Fruit fly (Drosophila melanogaster) whole organism, embryonic: ENCODE measurements around the gene pck.

Experiments used
- Antp ChIP-seq: fragments of 200-800 bp; sonication (Bioruptor generic); optimal IDR thresholded peaks from 3 replicates; lab custom pipeline; 2016; ENCODE audit warnings: missing biosample characterization, missing genetic modification characterization
- Atf6 ChIP-seq: fragments of 200-800 bp; sonication (Bioruptor generic); IDR thresholded peaks from 2 replicates; pipeline ENCODE4 v1.3.6; 2022; ENCODE audit warnings: missing biosample characterization, missing genetic modification characterization
- Bteb2 ChIP-seq: fragments of 200-800 bp; sonication (Bioruptor generic); optimal IDR thresholded peaks from 2 replicates; lab custom pipeline; 2016; ENCODE audit warnings: missing biosample characterization, missing genetic modification characterization
- CG10209 ChIP-seq: fragments of 200-800 bp; sonication (Bioruptor generic); optimal IDR thresholded peaks from 3 replicates; lab custom pipeline; 2017; ENCODE audit warnings: missing biosample characterization, mild to moderate bottlenecking, missing genetic modification characterization, missing genetic modification reagents
- CG11247 ChIP-seq: fragments of 200-800 bp; sonication (Bioruptor generic); IDR thresholded peaks from 2 replicates; pipeline ENCODE4 v1.3.6; 2022; ENCODE audit warnings: missing biosample characterization, missing genetic modification characterization
- CG12071 ChIP-seq: fragments of 200-800 bp; sonication (Bioruptor generic); optimal IDR thresholded peaks from 3 replicates; lab custom pipeline; 2018; ENCODE audit warnings: missing biosample characterization, mild to moderate bottlenecking, missing genetic modification characterization
- CG12299 ChIP-seq: fragments of 200-800 bp; sonication (Bioruptor generic); optimal IDR thresholded peaks from 2 replicates; lab custom pipeline; 2018; ENCODE audit warnings: missing biosample characterization, mild to moderate bottlenecking, missing genetic modification characterization
- CG13775 ChIP-seq: fragments of 200-800 bp; sonication (Bioruptor generic); optimal IDR thresholded peaks from 3 replicates; lab custom pipeline; 2017; ENCODE audit warnings: missing biosample characterization, mild to moderate bottlenecking, missing genetic modification characterization
- CG15269 ChIP-seq: fragments of 200-800 bp; sonication (Bioruptor generic); optimal IDR thresholded peaks from 2 replicates; lab custom pipeline; 2018; ENCODE audit warnings: missing biosample characterization, mild to moderate bottlenecking, missing genetic modification characterization, moderate library complexity
- CG1602 ChIP-seq: fragments of 200-800 bp; sonication (Bioruptor generic); optimal IDR thresholded peaks from 3 replicates; lab custom pipeline; 2016; ENCODE audit warnings: missing biosample characterization, missing genetic modification characterization
- CG16815 ChIP-seq: fragments of 200-800 bp; sonication (Bioruptor generic); optimal IDR thresholded peaks from 3 replicates; lab custom pipeline; 2017; ENCODE audit warnings: missing biosample characterization, mild to moderate bottlenecking, missing genetic modification characterization
- CG17186 ChIP-seq: fragments of 200-800 bp; sonication (Bioruptor generic); optimal IDR thresholded peaks from 3 replicates; lab custom pipeline; 2017; ENCODE audit warnings: missing biosample characterization, missing genetic modification reagents, missing genetic modification characterization
- CG17385 ChIP-seq: fragments of 200-800 bp; sonication (Bioruptor generic); optimal IDR thresholded peaks from 3 replicates; lab custom pipeline; 2018; ENCODE audit warnings: missing biosample characterization, mild to moderate bottlenecking, missing genetic modification characterization
- CG17829 ChIP-seq: fragments of 200-800 bp; optimal IDR thresholded peaks from 2 replicates; lab custom pipeline; 2019; ENCODE audit warnings: missing biosample characterization, mild to moderate bottlenecking, missing genetic modification characterization, moderate library complexity
- CG2129 ChIP-seq: fragments of 200-800 bp; sonication (Bioruptor generic); IDR thresholded peaks from 2 replicates; pipeline ENCODE4 v1.3.6; 2022; ENCODE audit warnings: missing biosample characterization, missing genetic modification characterization; ENCODE audit not compliant: partially characterized antibody
- CG2875 ChIP-seq: fragments of 200-800 bp; sonication (Bioruptor generic); optimal IDR thresholded peaks from 2 replicates; lab custom pipeline; 2017; ENCODE audit warnings: missing biosample characterization, mild to moderate bottlenecking, missing genetic modification characterization, missing genetic modification reagents
- CG4328 ChIP-seq: fragments of 200-800 bp; sonication (Bioruptor generic); optimal IDR thresholded peaks from 3 replicates; lab custom pipeline; 2017; ENCODE audit warnings: missing biosample characterization, missing genetic modification reagents, missing genetic modification characterization
- CG8765 ChIP-seq: fragments of 200-800 bp; sonication (Bioruptor generic); IDR thresholded peaks from 2 replicates; pipeline ENCODE4 v1.3.6; 2022; ENCODE audit warnings: missing biosample characterization, missing genetic modification characterization
- E2f2 ChIP-seq: fragments of 200-800 bp; sonication (Bioruptor generic); IDR thresholded peaks from 2 replicates; pipeline ENCODE4 v1.3.6; 2022; ENCODE audit warnings: missing biosample characterization, missing genetic modification characterization
- Eip74EF ChIP-seq, 2 experiments: fragments of 200-800 bp in 1 of 2; fragments of >200 bp in 1 of 2; sonication (Bioruptor generic) in 1 of 2; optimal IDR thresholded peaks; 2 replicates each; lab custom pipeline; 2017 to 2019; ENCODE audit warnings: missing biosample characterization in 2 of 2, missing genetic modification characterization in 2 of 2, mild to moderate bottlenecking in 1 of 2, moderate library complexity in 1 of 2
- Fer3 ChIP-seq: fragments of 200-800 bp; sonication (Bioruptor generic); optimal IDR thresholded peaks from 2 replicates; lab custom pipeline; 2018; ENCODE audit warnings: missing biosample characterization, mild to moderate bottlenecking, missing genetic modification characterization, moderate library complexity
- Gug ChIP-seq: fragments of 200-800 bp; sonication (Bioruptor generic); IDR thresholded peaks from 4 replicates; pipeline ENCODE4 v1.3.6; 2022; ENCODE audit warnings: missing biosample characterization, missing genetic modification characterization
- Hey ChIP-seq: fragments of 200-800 bp; sonication (Bioruptor generic); optimal IDR thresholded peaks from 3 replicates; lab custom pipeline; 2018; ENCODE audit warnings: missing biosample characterization, mild to moderate bottlenecking, missing genetic modification characterization
- HmgZ ChIP-seq: fragments of 200-800 bp; sonication (Bioruptor generic); optimal IDR thresholded peaks from 2 replicates; lab custom pipeline; 2018; ENCODE audit warnings: missing biosample characterization, mild to moderate bottlenecking, missing genetic modification characterization
- Hmr ChIP-seq: fragments of 200-800 bp; sonication (Bioruptor generic); optimal IDR thresholded peaks from 3 replicates; lab custom pipeline; 2017; ENCODE audit warnings: mild to moderate bottlenecking, missing biosample characterization, missing genetic modification reagents, missing genetic modification characterization
- Med ChIP-seq: fragments of 200-800 bp; sonication (Bioruptor generic); peaks from one replicate; lab custom pipeline; 2016; ENCODE audit warnings: missing biosample characterization, missing genetic modification characterization, mild to moderate bottlenecking, inconsistent platforms, moderate library complexity
- Nf-YB ChIP-seq: fragments of 200-800 bp; sonication (Bioruptor generic); optimal IDR thresholded peaks from 3 replicates; lab custom pipeline; 2019; ENCODE audit warnings: missing biosample characterization, mild to moderate bottlenecking, missing genetic modification characterization, moderate library complexity
- Ravus ChIP-seq: fragments of 200-800 bp; sonication (Bioruptor generic); IDR thresholded peaks from 2 replicates; pipeline ENCODE4 v1.3.6; 2022; ENCODE audit warnings: missing biosample characterization, missing genetic modification characterization
- Six4 ChIP-seq: fragments of 200-800 bp; sonication (Bioruptor generic); optimal IDR thresholded peaks from 2 replicates; lab custom pipeline; 2016; ENCODE audit warnings: missing biosample characterization, missing genetic modification characterization
- Xrp1 ChIP-seq: fragments of 200-800 bp; sonication (Bioruptor generic); IDR thresholded peaks from 2 replicates; pipeline ENCODE4 v1.3.6; 2022; ENCODE audit warnings: missing biosample characterization, missing genetic modification characterization
- amos ChIP-seq: fragments of 200-800 bp; sonication (Bioruptor generic); IDR thresholded peaks from 2 replicates; pipeline ENCODE4 v1.3.6; 2022; ENCODE audit warnings: missing biosample characterization, missing genetic modification characterization; ENCODE audit not compliant: partially characterized antibody
- ato ChIP-seq: fragments of 200-800 bp; sonication (Bioruptor generic); IDR thresholded peaks from 2 replicates; pipeline ENCODE4 v1.3.6; 2022; ENCODE audit warnings: missing biosample characterization, missing genetic modification characterization; ENCODE audit not compliant: partially characterized antibody
- caup ChIP-seq: fragments of 200-800 bp; sonication (Bioruptor generic); optimal IDR thresholded peaks from 3 replicates; lab custom pipeline; 2017; ENCODE audit warnings: missing biosample characterization, mild to moderate bottlenecking, missing genetic modification characterization, moderate library complexity; ENCODE audit not compliant: severe bottlenecking
- emc ChIP-seq: fragments of 200-800 bp; sonication (Bioruptor generic); optimal IDR thresholded peaks from 2 replicates; lab custom pipeline; 2016; ENCODE audit warnings: missing biosample characterization, missing genetic modification characterization
- en ChIP-seq: fragments of 200-800 bp; sonication (Bioruptor generic); optimal IDR thresholded peaks from 2 replicates; lab custom pipeline; 2016; ENCODE audit warnings: missing biosample characterization, missing genetic modification characterization
- grn ChIP-seq: fragments of 200-800 bp; sonication (Bioruptor generic); optimal IDR thresholded peaks from 3 replicates; lab custom pipeline; 2017; ENCODE audit warnings: missing biosample characterization, missing genetic modification characterization
- gsb ChIP-seq: fragments of 200-800 bp; sonication (Bioruptor generic); IDR thresholded peaks from 2 replicates; pipeline ENCODE4 v1.3.6; 2022; ENCODE audit warnings: missing biosample characterization, missing genetic modification characterization
- her ChIP-seq: fragments of 200-800 bp; sonication (Bioruptor generic); optimal IDR thresholded peaks from 2 replicates; lab custom pipeline; 2016; ENCODE audit warnings: missing biosample characterization, missing genetic modification characterization
- jing ChIP-seq: fragments of 200-800 bp; sonication (Bioruptor generic); optimal IDR thresholded peaks from 2 replicates; lab custom pipeline; 2018; ENCODE audit warnings: missing biosample characterization, mild to moderate bottlenecking, missing genetic modification characterization
- ken ChIP-seq: fragments of 200-800 bp; sonication (Bioruptor generic); IDR thresholded peaks from 3 replicates; pipeline ENCODE4 v1.3.6; 2022; ENCODE audit warnings: missing biosample characterization, missing genetic modification characterization
- knrl ChIP-seq: fragments of 200-800 bp; sonication (Bioruptor generic); IDR thresholded peaks from 3 replicates; pipeline ENCODE4 v1.3.6; 2022; ENCODE audit warnings: missing biosample characterization, missing genetic modification characterization; ENCODE audit not compliant: partially characterized antibody
- pho ChIP-seq: fragments of 200-800 bp; sonication (Bioruptor generic); optimal IDR thresholded peaks from 2 replicates; lab custom pipeline; 2016; ENCODE audit warnings: missing biosample characterization, missing genetic modification characterization
- prd ChIP-seq, 3 experiments: fragments of >200 bp in 2 of 3; fragments of 200-800 bp in 1 of 3; sonication (Bioruptor generic) in 1 of 3; optimal IDR thresholded peaks in 2 of 3; IDR thresholded peaks in 1 of 3; 2 replicates in 2 of 3; 3 replicates in 1 of 3; pipeline versions ENCODE4 v1.3.6 to Lab custom; 2017 to 2022; ENCODE audit warnings: missing biosample characterization in 1 of 3, missing genetic modification characterization in 1 of 3
- row ChIP-seq: fragments of 200-800 bp; sonication (Bioruptor generic); IDR thresholded peaks from 3 replicates; pipeline ENCODE4 v1.3.6; 2022; ENCODE audit warnings: missing biosample characterization, missing genetic modification characterization
- sna ChIP-seq: fragments of 200-800 bp; sonication (Bioruptor generic); IDR thresholded peaks from 2 replicates; pipeline ENCODE4 v1.3.6; 2022; ENCODE audit warnings: missing biosample characterization, missing genetic modification characterization; ENCODE audit not compliant: partially characterized antibody
- stc ChIP-seq: fragments of 200-800 bp; sonication (Bioruptor generic); IDR thresholded peaks from 2 replicates; pipeline ENCODE4 v1.3.6; 2022; ENCODE audit warnings: missing biosample characterization, missing genetic modification characterization
- vfl ChIP-seq: fragments of 200-800 bp; sonication (Bioruptor generic); optimal IDR thresholded peaks from 2 replicates; lab custom pipeline; 2016; ENCODE audit warnings: missing biosample characterization, missing genetic modification characterization
- zen2 ChIP-seq: fragments of 200-800 bp; sonication (Bioruptor generic); IDR thresholded peaks from 3 replicates; pipeline ENCODE4 v1.3.6; 2022; ENCODE audit warnings: missing biosample characterization, missing genetic modification characterization; ENCODE audit not compliant: partially characterized antibody
- zfh2 ChIP-seq: fragments of 200-800 bp; sonication (Bioruptor generic); optimal IDR thresholded peaks from 2 replicates; lab custom pipeline; 2016; ENCODE audit warnings: missing biosample characterization, missing genetic modification characterization

pck gene

dm6 chrX:1517618-1518017, 47.2 kb downstream of the pck start (continued):
- TF ChIP-seq Xrp1 = peak; percentile 70
- no peak for TF ChIP-seq CG12071 (GFP tag; lab: Kevin White, UChicago)
- TF ChIP-seq CG11247 = peak; percentile 55
- TF ChIP-seq Hey (tag; lab: Kevin White, UChicago) = no peak
- peak; percentile 88 for TF ChIP-seq CG2129
- TF ChIP-seq pho = peak; percentile 22
- TF ChIP-seq her (GFP tag; lab: Kevin White, UChicago) = peak; percentile 62
- peak; percentile 96 for TF ChIP-seq sna (GFP tag; lab: Robert Waterston, UW)
- TF ChIP-seq Eip74EF (GFP tag; optimal IDR thresholded peaks at IDR 0.05; lab: Kevin White, UChicago) = peak in 1 of 2 experiments; percentile 50
- no peak for TF ChIP-seq grn
- 0 out of 2 replicates have a peak, but pooled peaks have one; percentile 7 for TF ChIP-seq stc (GFP tag; lab: Robert Waterston, UW)
- TF ChIP-seq emc (GFP tag; lab: Kevin White, UChicago) = no peak
- TF ChIP-seq CG17385 = peak; percentile 39
- TF ChIP-seq Antp = peak; percentile 37
- peak; percentile 14 for TF ChIP-seq CG2875
- peak; percentile 47; the same call in 2 of the 4 replicates for TF ChIP-seq Gug (GFP tag; lab: Robert Waterston, UW)
- peak; percentile 30; the same call in 1 of the 3 replicates for TF ChIP-seq ken (GFP tag; lab: Robert Waterston, UW)
- TF ChIP-seq ato (GFP tag; lab: Robert Waterston, UW) = peak; percentile 73
- TF ChIP-seq CG1602 = no peak
- peak; percentile 33; the same call in 1 of the 2 replicates for TF ChIP-seq gsb (GFP tag; lab: Robert Waterston, UW)
- TF ChIP-seq vfl (GFP tag; lab: Kevin White, UChicago) = peak; percentile 5
- TF ChIP-seq Med = peak; percentile 92
- peak; percentile 12 for TF ChIP-seq CG12299 (tag; lab: Kevin White, UChicago)
- TF ChIP-seq zfh2 (GFP tag; lab: Kevin White, UChicago) = peak; percentile 27
- peak; percentile 40 for TF ChIP-seq CG13775
- TF ChIP-seq CG10209 = no peak
- TF ChIP-seq row (GFP tag; lab: Robert Waterston, UW) = peak; percentile 92
- peak; percentile 26 for TF ChIP-seq HmgZ (tag; lab: Kevin White, UChicago)
- no peak for TF ChIP-seq jing (GFP tag; lab: Kevin White, UChicago)
- peak; percentile 42 for TF ChIP-seq Hmr (GFP tag; lab: Kevin White, UChicago)
- TF ChIP-seq Atf6 (GFP tag; lab: Robert Waterston, UW) = peak; percentile 63
- TF ChIP-seq CG15269 = peak; percentile 55
- peak; percentile 35; the same call in 1 of the 2 replicates for TF ChIP-seq E2f2 (GFP tag; lab: Robert Waterston, UW)
- TF ChIP-seq CG16815 = no peak
- no peak for TF ChIP-seq CG8765 (GFP tag; lab: Robert Waterston, UW)
- peak; percentile 97 for TF ChIP-seq Nf-YB
- no peak for TF ChIP-seq Ravus
- TF ChIP-seq zen2 (GFP tag; lab: Robert Waterston, UW) = peak; percentile 93
- no peak for TF ChIP-seq prd (optimal IDR thresholded peaks at IDR 0.05; lab: Kevin White, UChicago)
- peak; percentile 45; the same call in 1 of the 3 replicates for TF ChIP-seq prd (GFP tag; IDR thresholded peaks at IDR 0.05; lab: Robert Waterston, UW)
- peak; percentile 19 for TF ChIP-seq CG17829 (tag; lab: Kevin White, UChicago)
- TF ChIP-seq en (GFP tag; lab: Kevin White, UChicago) = peak; percentile 1
- no peak for TF ChIP-seq Fer3
- TF ChIP-seq caup = peak; percentile 36
- peak; percentile 89 for TF ChIP-seq knrl (GFP tag; lab: Robert Waterston, UW)
- peak; percentile 34 for TF ChIP-seq Six4 (GFP tag; lab: Kevin White, UChicago)
- TF ChIP-seq CG17186 (GFP tag; lab: Kevin White, UChicago) = no peak
- no peak for TF ChIP-seq Bteb2
- TF ChIP-seq amos (GFP tag; lab: Robert Waterston, UW) = peak; percentile 90
- peak; percentile 28 for TF ChIP-seq CG4328
